Worm (Caenorhabditis elegans): ENCODE results near the gene T28C6.7.

- TF ChIP-seq R02D3.7 (tag; optimal IDR thresholded peaks at IDR 0.05) (no peak), nhr-77 (tag; optimal IDR thresholded peaks at IDR 0.05) (no peak), elt-1 (tag; optimal IDR thresholded peaks at IDR 0.05) (no peak), mab-5 (tag; optimal IDR thresholded peaks at IDR 0.05) (no peak), nhr-6 (tag; optimal IDR thresholded peaks at IDR 0.05) (no peak), mdl-1 (tag; optimal IDR thresholded peaks at IDR 0.05) (no peak)
Observed at ce11 chrIV:8852194-8852593, 24.6 kb downstream of the T28C6.7 start, which contains the start of gene alp-1.

Data from whole organism, L2 larva.